Fruit fly (Drosophila melanogaster) whole organism, adult: ENCODE measurements around the gene CG1288.

Experiments used
- CG12768 ChIP-seq: fragments of 200-800 bp; sonication (Bioruptor generic); optimal IDR thresholded peaks from 2 replicates; lab custom pipeline; 2017; ENCODE audit warnings: missing biosample characterization, missing genetic modification characterization, mild to moderate bottlenecking, moderate library complexity, missing genetic modification reagents
- CG33017 ChIP-seq: fragments of 200-800 bp; sonication (Bioruptor generic); optimal IDR thresholded peaks from 2 replicates; lab custom pipeline; 2018; ENCODE audit warnings: missing biosample characterization, mild to moderate bottlenecking, missing genetic modification characterization, moderate library complexity
- CG5204 ChIP-seq: fragments of 200-800 bp; sonication (Bioruptor generic); optimal IDR thresholded peaks from 2 replicates; lab custom pipeline; 2016; ENCODE audit warnings: missing biosample characterization, missing genetic modification characterization
- CG7101 ChIP-seq: fragments of 200-800 bp; sonication (Bioruptor generic); optimal IDR thresholded peaks from 2 replicates; lab custom pipeline; 2018; ENCODE audit warnings: missing biosample characterization, mild to moderate bottlenecking, missing genetic modification characterization, moderate library complexity
- Clk ChIP-seq: fragments of 200-800 bp; sonication (Bioruptor generic); optimal IDR thresholded peaks from 2 replicates; lab custom pipeline; 2017; ENCODE audit warnings: missing biosample characterization, missing genetic modification characterization
- Hr96 ChIP-seq: fragments of 200-800 bp; sonication (Bioruptor generic); optimal IDR thresholded peaks from 2 replicates; lab custom pipeline; 2016; ENCODE audit warnings: missing biosample characterization, missing genetic modification characterization
- Mnt ChIP-seq: fragments of 200-800 bp; sonication (Bioruptor generic); optimal IDR thresholded peaks from 2 replicates; lab custom pipeline; 2016; ENCODE audit warnings: missing biosample characterization, mild to moderate bottlenecking, missing genetic modification characterization
- cic ChIP-seq: fragments of 200-800 bp; sonication (Bioruptor generic); optimal IDR thresholded peaks from 2 replicates; lab custom pipeline; 2017; ENCODE audit warnings: missing biosample characterization, mild to moderate bottlenecking, missing genetic modification characterization, moderate library complexity
- kay ChIP-seq: fragments of 200-800 bp; sonication (Bioruptor generic); peaks from one replicate; lab custom pipeline; 2016; ENCODE audit warnings: missing biosample characterization, missing genetic modification characterization, borderline replicate concordance
- ovo ChIP-seq: fragments of 200-800 bp; sonication (Bioruptor generic); optimal IDR thresholded peaks from 2 replicates; lab custom pipeline; 2016; ENCODE audit warnings: missing biosample characterization, missing genetic modification characterization
- tj ChIP-seq: fragments of 200-800 bp; sonication (Bioruptor generic); optimal IDR thresholded peaks from 3 replicates; lab custom pipeline; 2017; ENCODE audit warnings: missing biosample characterization, mild to moderate bottlenecking, missing genetic modification characterization, moderate library complexity

- TF ChIP-seq kay (GFP tag; lab: Kevin White, UChicago) (no peak), cic (no peak), CG5204 (no peak), tj (no peak), Mnt (no peak), CG7101 (tag; lab: Kevin White, UChicago) (no peak), Hr96 (GFP tag; lab: Kevin White, UChicago) (no peak), ovo (no peak), Clk (no peak), CG33017 (tag; lab: Kevin White, UChicago) (no peak), CG12768 (no peak)
These were observed 35.3 kb downstream of the CG1288 start for dm6 chr3R:7172978-7173377.
